Fruit fly (Drosophila melanogaster): Measurements from ENCODE around the gene pins.

The pins gene

DNA sequence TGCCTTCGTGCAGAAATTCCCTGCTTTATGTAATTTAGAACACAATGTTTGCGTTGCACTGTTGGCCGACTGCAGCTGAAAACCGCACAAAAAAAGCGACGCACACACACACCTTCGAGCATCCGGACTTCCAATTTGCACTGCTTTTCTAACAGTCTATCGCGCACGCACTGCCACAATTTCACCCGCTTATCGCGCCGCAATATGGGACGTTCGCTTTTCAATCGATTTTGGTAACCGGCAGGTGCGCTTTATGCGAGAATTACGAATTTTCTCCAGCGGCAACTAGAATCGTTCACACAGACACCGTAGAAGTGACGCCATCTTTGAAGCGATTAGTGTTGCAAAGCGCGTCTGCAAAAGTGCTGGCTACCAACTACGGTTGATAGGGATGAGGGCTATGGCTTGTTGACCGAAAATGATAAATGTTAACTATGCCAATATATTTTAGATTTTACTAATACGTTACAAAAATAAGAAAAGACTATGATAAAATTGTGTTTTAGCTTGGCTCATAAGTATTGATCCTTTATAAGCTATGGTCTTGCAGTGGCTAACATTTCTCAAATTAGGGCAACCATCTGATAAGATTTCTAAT, 651 bp upstream of the pins start, which contains the start of gene wdb (continued):
- TF ChIP-seq zfh1 (GFP tag; IDR thresholded peaks at IDR 0.05) (no peak), Dip2 (GFP tag; IDR thresholded peaks at IDR 0.05) (no peak), Rx (GFP tag; IDR thresholded peaks at IDR 0.05) (no peak), stwl (tag; optimal IDR thresholded peaks at IDR 0.05) (no peak), zen (tag; optimal IDR thresholded peaks at IDR 0.05) (no peak), CG4404 (GFP tag; IDR thresholded peaks at IDR 0.05) (no peak), az2 (GFP tag; optimal IDR thresholded peaks at IDR 0.05) (peak; percentile 45), CG8944 (GFP tag; optimal IDR thresholded peaks at IDR 0.05) (peak; percentile 57), NfI (GFP tag; optimal IDR thresholded peaks at IDR 0.05) (peak; percentile 62), CG1603 (tag; optimal IDR thresholded peaks at IDR 0.05) (no peak), Xbp1 (GFP tag; optimal IDR thresholded peaks at IDR 0.05) (peak; percentile 68), CG11398 (GFP tag; optimal IDR thresholded peaks at IDR 0.05) (no peak), CG17829 (tag; optimal IDR thresholded peaks at IDR 0.05) (no peak), CG31224 (GFP tag; IDR thresholded peaks at IDR 0.05) (no peak), Ets65A (GFP tag) (peak; percentile 96), CG9215 (GFP tag; IDR thresholded peaks at IDR 0.05) (no peak), Nf-YB (GFP tag; optimal IDR thresholded peaks at IDR 0.05) (no peak), CG17912 (GFP tag; optimal IDR thresholded peaks at IDR 0.05) (peak; percentile 14), CG10366 (GFP tag; IDR thresholded peaks at IDR 0.05) (no peak), CG14014 (GFP tag; IDR thresholded peaks at IDR 0.05) (no peak), Abd-B (GFP tag; optimal IDR thresholded peaks at IDR 0.05) (no peak), pho (GFP tag; optimal IDR thresholded peaks at IDR 0.05) (peak; percentile 63), aop (GFP tag; IDR thresholded peaks at IDR 0.05) (no peak), Atf-2 (GFP tag; optimal IDR thresholded peaks at IDR 0.05) (peak; percentile 24), ci (GFP tag; IDR thresholded peaks at IDR 0.05) (no peak), CG13775 (GFP tag; optimal IDR thresholded peaks at IDR 0.05) (no peak), Side (GFP tag; optimal IDR thresholded peaks at IDR 0.05) (peak; percentile 43), CG4424 (GFP tag; optimal IDR thresholded peaks at IDR 0.05) (peak; percentile 46), CG12104 (GFP tag; optimal IDR thresholded peaks at IDR 0.05) (no peak), Ada2b (GFP tag; IDR thresholded peaks at IDR 0.05) (no peak), pros (GFP tag; optimal IDR thresholded peaks at IDR 0.05) (no peak), CG12155 (GFP tag; optimal IDR thresholded peaks at IDR 0.05) (no peak), CG3163 (GFP tag; optimal IDR thresholded peaks at IDR 0.05) (no peak), CG16863 (GFP tag; optimal IDR thresholded peaks at IDR 0.05) (peak; percentile 31), tin (GFP tag; optimal IDR thresholded peaks at IDR 0.05) (peak; percentile 45), mam (GFP tag; optimal IDR thresholded peaks at IDR 0.05) (peak; percentile 78), dpn (GFP tag; optimal IDR thresholded peaks at IDR 0.05) (peak; percentile 56), CG6689 (GFP tag; IDR thresholded peaks at IDR 0.05) (no peak), gsb-n (tag; optimal IDR thresholded peaks at IDR 0.05) (no peak), CG8089 (GFP tag; optimal IDR thresholded peaks at IDR 0.05) (peak; percentile 12), shn (GFP tag; optimal IDR thresholded peaks at IDR 0.05) (peak; percentile 63), Dip3 (GFP tag; optimal IDR thresholded peaks at IDR 0.05) (peak; percentile 73), klu (GFP tag; IDR thresholded peaks at IDR 0.05) (no peak), tgo (GFP tag; IDR thresholded peaks at IDR 0.05) (no peak), fd3F (GFP tag; optimal IDR thresholded peaks at IDR 0.05) (no peak), NFAT (GFP tag; IDR thresholded peaks at IDR 0.05) (no peak), ara (GFP tag; IDR thresholded peaks at IDR 0.05) (no peak), Gug (GFP tag; IDR thresholded peaks at IDR 0.05) (peak; percentile 72), CG1647 (GFP tag; optimal IDR thresholded peaks at IDR 0.05) (no peak), CG8924 (tag; optimal IDR thresholded peaks at IDR 0.05) (no peak), sna (GFP tag; IDR thresholded peaks at IDR 0.05; ENCODE audit: partially characterized antibody) (no peak), CG13123 (GFP tag; optimal IDR thresholded peaks at IDR 0.05) (no peak), CG11723 (GFP tag; optimal IDR thresholded peaks at IDR 0.05) (no peak)

Measured in whole organism, embryonic.